Worm (Caenorhabditis elegans) whole organism, L1 larva: ENCODE measurements around the gene K02B7.3.

ENCODE experiments used
- aly-2 ChIP-seq: fragments of 150-350 bp; optimal IDR thresholded peaks from 2 replicates; lab custom pipeline; 2014; ENCODE audit warnings: missing biosample characterization, missing genetic modification characterization
- hlh-17 ChIP-seq: fragments of 200-800 bp; sonication (Bioruptor generic); optimal IDR thresholded peaks from 2 replicates; lab custom pipeline; 2018; ENCODE audit warnings: missing genetic modification characterization, mild to moderate bottlenecking, missing compliant biosample characterization, moderate library complexity, borderline replicate concordance
- lin-15B ChIP-seq: fragments of 150-350 bp; sonication (generic microtip); optimal IDR thresholded peaks from 3 replicates; lab custom pipeline; 2014; ENCODE audit warnings: missing biosample characterization, missing genetic modification characterization
- nhr-77 ChIP-seq: fragments of 150-350 bp; optimal IDR thresholded peaks from 2 replicates; lab custom pipeline; 2014; ENCODE audit warnings: missing biosample characterization, missing genetic modification characterization

DNA sequence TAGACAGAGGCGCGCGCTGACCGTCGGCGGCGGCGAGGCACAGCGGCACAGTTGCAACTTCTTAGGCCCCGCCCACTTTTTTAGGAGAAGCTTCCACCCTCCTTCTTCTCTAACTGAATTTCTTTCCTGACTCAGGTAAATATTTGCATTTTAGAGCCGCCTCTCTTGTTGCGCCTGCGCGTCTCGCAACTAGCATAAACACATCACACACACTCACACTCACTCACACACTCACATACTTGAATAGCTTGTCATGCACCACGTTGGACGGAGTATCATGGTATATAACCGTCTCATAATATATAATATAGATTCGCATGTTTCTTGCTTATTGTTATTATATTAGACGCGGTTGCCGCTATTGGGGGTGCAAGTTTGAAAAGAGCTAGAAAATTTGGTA is 10.7 kb downstream of the K02B7.3 start, which contains the start of gene unc-52:
- peak; percentile 61 for TF ChIP-seq nhr-77 (tag; lab: Kevin White, UChicago)
- no peak for TF ChIP-seq lin-15B
- no peak for TF ChIP-seq hlh-17 (GFP tag; lab: Kevin White, UChicago)
- no peak for TF ChIP-seq aly-2 (tag; lab: Kevin White, UChicago)
